Worm (Caenorhabditis elegans) whole organism, L4 larva: ENCODE measurements around the gene dac-1.

Experiments
- F10B5.3 ChIP-seq: sonication (generic microtip); optimal IDR thresholded peaks from 2 replicates; lab custom pipeline; 2016; ENCODE audit warnings: mild to moderate bottlenecking, missing genetic modification characterization, missing compliant biosample characterization
- F37D6.2 ChIP-seq: sonication (generic microtip); optimal IDR thresholded peaks from 2 replicates; lab custom pipeline; 2016; ENCODE audit warnings: mild to moderate bottlenecking, missing genetic modification characterization, missing compliant biosample characterization
- F44E2.7 ChIP-seq: fragments of 200-800 bp; sonication (Bioruptor generic); IDR thresholded peaks from 2 replicates; pipeline ENCODE4 v2.1.2; 2022; ENCODE audit warnings: missing genetic modification characterization, missing compliant biosample characterization
- T20F7.1 ChIP-seq: fragments of 200-800 bp; sonication (Bioruptor generic); optimal IDR thresholded peaks from 2 replicates; lab custom pipeline; 2018; ENCODE audit warnings: mild to moderate bottlenecking, missing genetic modification characterization, missing compliant biosample characterization
- T26A8.4 ChIP-seq: fragments of 200-800 bp; sonication (Bioruptor generic); IDR thresholded peaks from 2 replicates; pipeline ENCODE4 v1.3.6; 2022; ENCODE audit warnings: missing genetic modification characterization, missing compliant biosample characterization
- Y105C5A.15 ChIP-seq: fragments of 200-800 bp; sonication (Bioruptor generic); IDR thresholded peaks from 2 replicates; pipeline ENCODE4 v1.3.6; 2022; ENCODE audit warnings: missing genetic modification characterization, missing compliant biosample characterization
- Y48G9A.11 ChIP-seq: fragments of 200-800 bp; sonication (Bioruptor generic); IDR thresholded peaks from 2 replicates; pipeline ENCODE4 v1.3.6; 2022; ENCODE audit warnings: missing genetic modification reagents, missing genetic modification characterization, missing compliant biosample characterization
- Y5F2A.4 ChIP-seq: fragments of 200-800 bp; sonication (Bioruptor generic); optimal IDR thresholded peaks from 2 replicates; lab custom pipeline; 2018; ENCODE audit warnings: mild to moderate bottlenecking, missing genetic modification characterization, missing compliant biosample characterization
- ZK337.2 ChIP-seq: fragments of 200-800 bp; sonication (Bioruptor generic); IDR thresholded peaks from 2 replicates; pipeline ENCODE4 v1.3.6; 2022; ENCODE audit warnings: missing genetic modification reagents, missing genetic modification characterization, missing compliant biosample characterization
- ceh-20 ChIP-seq: fragments of 200-800 bp; sonication (Bioruptor generic); IDR thresholded peaks from 2 replicates; pipeline ENCODE4 v1.3.6; 2022; ENCODE audit warnings: missing genetic modification reagents, missing genetic modification characterization, missing compliant biosample characterization
- ceh-62 ChIP-seq: sonication (generic microtip); optimal IDR thresholded peaks from 2 replicates; lab custom pipeline; 2017; ENCODE audit warnings: missing biosample characterization, missing genetic modification characterization
- cey-2 ChIP-seq: sonication (generic microtip); optimal IDR thresholded peaks from 3 replicates; lab custom pipeline; 2017; ENCODE audit warnings: missing genetic modification characterization, mild to moderate bottlenecking, missing compliant biosample characterization, antibody characterized with exemption, borderline replicate concordance; ENCODE audit not compliant: insufficient read depth
- daf-12 ChIP-seq: fragments of 150-350 bp; optimal IDR thresholded peaks from 2 replicates; lab custom pipeline; 2014; ENCODE audit warnings: missing biosample characterization, missing genetic modification reagents, missing genetic modification characterization
- daf-16 ChIP-seq, 3 experiments: sonication (generic microtip); optimal IDR thresholded peaks; 2 replicates each; lab custom pipeline; 2016 to 2017; ENCODE audit warnings: missing genetic modification characterization in 3 of 3, missing genetic modification reagents in 3 of 3, mild to moderate bottlenecking in 2 of 3, missing compliant biosample characterization in 2 of 3, missing biosample characterization in 1 of 3, moderate library complexity in 1 of 3
- dmd-6 ChIP-seq: fragments of 200-800 bp; sonication (Bioruptor generic); IDR thresholded peaks from 2 replicates; pipeline ENCODE4 v1.3.6; 2022; ENCODE audit warnings: missing genetic modification reagents, missing genetic modification characterization, missing compliant biosample characterization
- dmd-9 ChIP-seq: fragments of 200-800 bp; sonication (Bioruptor generic); IDR thresholded peaks from 2 replicates; pipeline ENCODE4 v1.3.6; 2022; ENCODE audit warnings: missing genetic modification reagents, missing genetic modification characterization, missing compliant biosample characterization
- dpl-1 ChIP-seq: fragments of 150-350 bp; optimal IDR thresholded peaks from 2 replicates; lab custom pipeline; 2014; ENCODE audit warnings: missing biosample characterization, missing genetic modification reagents, missing genetic modification characterization
- duxl-1 ChIP-seq: sonication (generic microtip); optimal IDR thresholded peaks from 2 replicates; lab custom pipeline; 2016; ENCODE audit warnings: mild to moderate bottlenecking, missing genetic modification characterization, moderate library complexity, missing compliant biosample characterization; ENCODE audit not compliant: poor library complexity
- dve-1 ChIP-seq: sonication (generic microtip); optimal IDR thresholded peaks from 2 replicates; lab custom pipeline; 2017; ENCODE audit warnings: antibody characterized with exemption, mild to moderate bottlenecking, missing genetic modification characterization, missing compliant biosample characterization; ENCODE audit not compliant: insufficient read depth
- fos-1 ChIP-seq: fragments of 150-350 bp; optimal IDR thresholded peaks from 2 replicates; lab custom pipeline; 2014; ENCODE audit warnings: missing biosample characterization, missing genetic modification characterization
- hlh-30 ChIP-seq: sonication (generic microtip); optimal IDR thresholded peaks from 2 replicates; lab custom pipeline; 2017; ENCODE audit warnings: antibody characterized with exemption, mild to moderate bottlenecking, missing genetic modification characterization, missing compliant biosample characterization; ENCODE audit not compliant: insufficient read depth
- jun-1 ChIP-seq: fragments of 150-350 bp; optimal IDR thresholded peaks from 2 replicates; lab custom pipeline; 2014; ENCODE audit warnings: missing biosample characterization, missing genetic modification reagents, missing genetic modification characterization
- lin-15B ChIP-seq: fragments of 150-350 bp; sonication (generic microtip); optimal IDR thresholded peaks from 3 replicates; lab custom pipeline; 2014; ENCODE audit warnings: missing biosample characterization, missing genetic modification characterization
- lin-38 ChIP-seq: fragments of 200-800 bp; sonication (Bioruptor generic); IDR thresholded peaks from 2 replicates; pipeline ENCODE4 v1.3.6; 2022; ENCODE audit warnings: missing genetic modification reagents, missing genetic modification characterization, missing compliant biosample characterization
- lir-3 ChIP-seq: sonication (generic microtip); optimal IDR thresholded peaks from 2 replicates; lab custom pipeline; 2016; ENCODE audit warnings: mild to moderate bottlenecking, missing genetic modification characterization, missing compliant biosample characterization
- lsy-2 ChIP-seq, 2 experiments: fragments of 150-350 bp in 1 of 2; sonication (generic microtip) in 1 of 2; optimal IDR thresholded peaks; 2 replicates each; lab custom pipeline; 2014 to 2017; ENCODE audit warnings: missing biosample characterization in 2 of 2, missing genetic modification characterization in 2 of 2
- madf-9 ChIP-seq: fragments of 200-800 bp; sonication (Bioruptor generic); conservative IDR thresholded peaks from 2 replicates; pipeline ENCODE4 v1.3.6; 2022; ENCODE audit warnings: missing genetic modification reagents, missing genetic modification characterization, missing compliant biosample characterization
- mdl-1 ChIP-seq, 2 experiments: fragments of 150-350 bp in 1 of 2; sonication (generic microtip) in 1 of 2; optimal IDR thresholded peaks; 2 replicates each; lab custom pipeline; 2014 to 2017; ENCODE audit warnings: missing biosample characterization in 2 of 2, missing genetic modification characterization in 2 of 2
- mes-2 ChIP-seq: sonication (generic microtip); optimal IDR thresholded peaks from 2 replicates; lab custom pipeline; 2016; ENCODE audit warnings: missing genotype, mild to moderate bottlenecking, missing genetic modification characterization, missing compliant biosample characterization; ENCODE audit not compliant: poor library complexity, severe bottlenecking
- mxl-2 ChIP-seq: fragments of 200-800 bp; sonication (Bioruptor generic); conservative IDR thresholded peaks from 2 replicates; pipeline ENCODE4 v1.3.6; 2022; ENCODE audit warnings: missing genetic modification reagents, missing genetic modification characterization, missing compliant biosample characterization
- mxl-3 ChIP-seq: fragments of 200-800 bp; sonication (Bioruptor generic); optimal IDR thresholded peaks from 2 replicates; lab custom pipeline; 2018; ENCODE audit warnings: mild to moderate bottlenecking, missing genetic modification characterization, missing compliant biosample characterization
- nhr-102 ChIP-seq: sonication (generic microtip); optimal IDR thresholded peaks from 2 replicates; lab custom pipeline; 2016; ENCODE audit warnings: mild to moderate bottlenecking, missing genetic modification characterization, moderate library complexity, missing compliant biosample characterization
- nhr-111 ChIP-seq: fragments of 200-800 bp; sonication (Bioruptor generic); optimal IDR thresholded peaks from 2 replicates; lab custom pipeline; 2018; ENCODE audit warnings: mild to moderate bottlenecking, missing genetic modification characterization, missing compliant biosample characterization
- nhr-237 ChIP-seq: sonication (generic microtip); optimal IDR thresholded peaks from 2 replicates; lab custom pipeline; 2017; ENCODE audit warnings: missing biosample characterization, missing genetic modification characterization
- nhr-77 ChIP-seq: fragments of 150-350 bp; optimal IDR thresholded peaks from 2 replicates; lab custom pipeline; 2014; ENCODE audit warnings: missing biosample characterization, missing genetic modification characterization
- pha-4 ChIP-seq, 2 experiments: fragments of 150-350 bp in 1 of 2; fragments of 200-800 bp in 1 of 2; sonication (Bioruptor generic) in 1 of 2; IDR thresholded peaks in 1 of 2; optimal IDR thresholded peaks in 1 of 2; 2 replicates each; pipeline versions ENCODE4 v1.3.6 to Lab custom; 2014 to 2022; ENCODE audit warnings: missing genetic modification characterization in 2 of 2, missing genetic modification reagents in 2 of 2, missing biosample characterization in 1 of 2, missing compliant biosample characterization in 1 of 2
- saeg-2 ChIP-seq: fragments of 200-800 bp; sonication (Bioruptor generic); IDR thresholded peaks from 2 replicates; pipeline ENCODE4 v1.3.6; 2022; ENCODE audit warnings: missing genetic modification reagents, missing genetic modification characterization, missing compliant biosample characterization
- sdz-12 ChIP-seq: fragments of 200-800 bp; sonication (Bioruptor generic); optimal IDR thresholded peaks from 2 replicates; lab custom pipeline; 2018; ENCODE audit warnings: mild to moderate bottlenecking, missing genetic modification characterization, missing compliant biosample characterization
- skn-1 ChIP-seq: fragments of 150-350 bp; optimal IDR thresholded peaks from 2 replicates; lab custom pipeline; 2014; ENCODE audit warnings: missing biosample characterization, missing genetic modification characterization
- snpc-4 ChIP-seq: fragments of 150-350 bp; optimal IDR thresholded peaks from 2 replicates; lab custom pipeline; 2014; ENCODE audit warnings: missing biosample characterization, missing genetic modification characterization
- tag-97 ChIP-seq: fragments of 200-800 bp; sonication (Bioruptor generic); IDR thresholded peaks from 2 replicates; pipeline ENCODE4 v1.3.6; 2022; ENCODE audit warnings: missing genetic modification characterization, missing compliant biosample characterization
- unc-130 ChIP-seq: sonication (generic microtip); optimal IDR thresholded peaks from 2 replicates; lab custom pipeline; 2016; ENCODE audit warnings: missing genetic modification reagents, missing genetic modification characterization, missing compliant biosample characterization
- unc-39 ChIP-seq: sonication (generic microtip); optimal IDR thresholded peaks from 2 replicates; lab custom pipeline; 2017; ENCODE audit warnings: missing biosample characterization, missing genetic modification characterization
- unc-62 ChIP-seq, 3 experiments: fragments of 150-350 bp in 1 of 3; sonication (generic microtip); optimal IDR thresholded peaks in 2 of 3; peaks in 1 of 3; 1 replicate in 1 of 3; 2 replicates in 2 of 3; lab custom pipeline; 2014 to 2017; ENCODE audit warnings: missing biosample characterization in 3 of 3, missing genetic modification characterization in 3 of 3, missing genetic modification reagents in 3 of 3, missing genotype in 1 of 3
- vab-7 ChIP-seq: fragments of 200-800 bp; sonication (Bioruptor generic); IDR thresholded peaks from 2 replicates; pipeline ENCODE4 v1.3.6; 2022; ENCODE audit warnings: missing genetic modification reagents, missing genetic modification characterization, missing compliant biosample characterization
- zag-1 ChIP-seq: fragments of 150-350 bp; optimal IDR thresholded peaks from 2 replicates; lab custom pipeline; 2014; ENCODE audit warnings: missing biosample characterization, missing genetic modification characterization
- zfp-2 ChIP-seq: sonication (generic microtip); optimal IDR thresholded peaks from 2 replicates; lab custom pipeline; 2016; ENCODE audit warnings: mild to moderate bottlenecking, missing genetic modification characterization, missing compliant biosample characterization
- zip-11 ChIP-seq: fragments of 200-800 bp; sonication (Bioruptor generic); IDR thresholded peaks from 2 replicates; pipeline ENCODE4 v1.3.6; 2022; ENCODE audit warnings: missing genetic modification characterization, missing compliant biosample characterization
- ztf-7 ChIP-seq: fragments of 150-350 bp; optimal IDR thresholded peaks from 2 replicates; lab custom pipeline; 2014; ENCODE audit warnings: missing biosample characterization, missing genetic modification characterization

The dac-1 gene

ce11 chrIII:845485-845884, 29.5 kb downstream of the dac-1 start, which contains the start of gene K02F3.2 (continued):
- no peak for TF ChIP-seq skn-1 (tag; lab: Kevin White, UChicago)
- no peak for TF ChIP-seq nhr-111 (GFP tag; lab: Kevin White, UChicago)
- TF ChIP-seq F10B5.3 (tag; lab: Kevin White, UChicago), result no peak
- peak; percentile 72 for TF ChIP-seq dmd-6 (GFP tag; lab: Robert Waterston, UW)
- TF ChIP-seq lsy-2 (tag; optimal IDR thresholded peaks at IDR 0.05; lab: Kevin White, UChicago), result peak; percentile 24 to 77
- no peak for TF ChIP-seq pha-4 (GFP tag; IDR thresholded peaks at IDR 0.05; lab: Robert Waterston, UW)
- TF ChIP-seq pha-4 (tag; optimal IDR thresholded peaks at IDR 0.05; lab: Kevin White, UChicago), result no peak
- TF ChIP-seq zag-1 (tag; lab: Kevin White, UChicago), result no peak
- peak; percentile 42 for TF ChIP-seq nhr-102
- no peak for TF ChIP-seq daf-12 (tag; lab: Kevin White, UChicago)
- TF ChIP-seq snpc-4 (tag; lab: Kevin White, UChicago), result no peak
- TF ChIP-seq lir-3 (tag; lab: Kevin White, UChicago), result no peak
- TF ChIP-seq hlh-30 (tag; lab: Kevin White, UChicago), result peak; percentile 91
- TF ChIP-seq mxl-2 (GFP tag; lab: Robert Waterston, UW), result no peak
- TF ChIP-seq ceh-20 (GFP tag; lab: Robert Waterston, UW), result no peak
- no peak for TF ChIP-seq Y48G9A.11 (GFP tag; lab: Robert Waterston, UW)
- TF ChIP-seq mes-2 (tag; lab: Kevin White, UChicago), result peak; percentile 13
- TF ChIP-seq ztf-7 (tag; lab: Kevin White, UChicago), result peak; percentile 29
- TF ChIP-seq lin-15B (tag; lab: Kevin White, UChicago), result no peak
- TF ChIP-seq unc-39, result no peak
- TF ChIP-seq dpl-1, result peak; percentile 86
- TF ChIP-seq jun-1 (tag; lab: Kevin White, UChicago), result no peak
- TF ChIP-seq duxl-1 (tag; lab: Kevin White, UChicago), result peak; percentile 17
- TF ChIP-seq zip-11 (GFP tag; lab: Robert Waterston, UW), result no peak
- no peak for TF ChIP-seq nhr-237 (tag; lab: Kevin White, UChicago)
- TF ChIP-seq vab-7 (GFP tag; lab: Robert Waterston, UW), result no peak
- TF ChIP-seq mdl-1 (tag; optimal IDR thresholded peaks at IDR 0.05; lab: Kevin White, UChicago), result peak in 1 of 2 experiments; percentile 89
- TF ChIP-seq dmd-9, result no peak
- TF ChIP-seq sdz-12, result no peak
- peak; percentile 82 for TF ChIP-seq dve-1
- no peak for TF ChIP-seq unc-130 (GFP tag; lab: Kevin White, UChicago)
- no peak for TF ChIP-seq ceh-62
- peak; percentile 58 for TF ChIP-seq T20F7.1 (GFP tag; lab: Kevin White, UChicago)
- TF ChIP-seq F37D6.2, result no peak
- no peak for TF ChIP-seq zfp-2
- no peak for TF ChIP-seq unc-62 (GFP tag; optimal IDR thresholded peaks at IDR 0.05 in 1 of 2; lab: Kevin White, UChicago)
- no peak for TF ChIP-seq unc-62 (tag; optimal IDR thresholded peaks at IDR 0.05; lab: Kevin White, UChicago)
- TF ChIP-seq Y5F2A.4 (GFP tag; lab: Kevin White, UChicago), result no peak
- TF ChIP-seq saeg-2 (GFP tag; lab: Robert Waterston, UW), result no peak
- no peak for TF ChIP-seq cey-2 (tag; lab: Kevin White, UChicago)
- TF ChIP-seq madf-9 (GFP tag; lab: Robert Waterston, UW), result no peak
- TF ChIP-seq nhr-77, result peak; percentile 84
- TF ChIP-seq fos-1 (tag; lab: Kevin White, UChicago), result no peak
- no peak for TF ChIP-seq daf-16 (GFP tag; optimal IDR thresholded peaks at IDR 0.05; lab: Kevin White, UChicago)
- peak; percentile 86 for TF ChIP-seq daf-16 (tag; optimal IDR thresholded peaks at IDR 0.05; lab: Kevin White, UChicago)
- TF ChIP-seq F44E2.7 (GFP tag; lab: Robert Waterston, UW), result no peak
- peak; percentile 57 for TF ChIP-seq mxl-3
- no peak for TF ChIP-seq tag-97
- TF ChIP-seq T26A8.4, result no peak
- no peak for TF ChIP-seq ZK337.2
- TF ChIP-seq lin-38, result peak; percentile 95
- no peak for TF ChIP-seq Y105C5A.15 (GFP tag; lab: Robert Waterston, UW)
